Fruit fly (Drosophila melanogaster) whole organism, pupa: Measurements from ENCODE around the gene CG15882.

Source experiments
- CG12605 ChIP-seq: fragments of 200-800 bp; sonication (Bioruptor generic); IDR thresholded peaks from 2 replicates; pipeline ENCODE4 v1.3.6; 2022; ENCODE audit warnings: missing biosample characterization, missing genetic modification characterization
- CG13204 ChIP-seq: fragments of 200-800 bp; sonication (Bioruptor generic); optimal IDR thresholded peaks from 2 replicates; lab custom pipeline; 2018; ENCODE audit warnings: missing biosample characterization, mild to moderate bottlenecking, missing genetic modification characterization, moderate library complexity
- CG32121 ChIP-seq: fragments of 200-800 bp; sonication (Bioruptor generic); IDR thresholded peaks from 2 replicates; pipeline ENCODE4 v1.3.6; 2022; ENCODE audit warnings: missing biosample characterization, missing genetic modification characterization
- CG34367 ChIP-seq: fragments of 200-800 bp; sonication (Bioruptor generic); optimal IDR thresholded peaks from 2 replicates; lab custom pipeline; 2018; ENCODE audit warnings: missing biosample characterization, mild to moderate bottlenecking, missing genetic modification characterization
- CG4496 ChIP-seq: fragments of 200-800 bp; sonication (Bioruptor generic); IDR thresholded peaks from 3 replicates; pipeline ENCODE4 v1.3.6; 2022; ENCODE audit warnings: missing biosample characterization, missing genetic modification characterization
- CG8301 ChIP-seq: fragments of 200-800 bp; sonication (Bioruptor generic); optimal IDR thresholded peaks from 2 replicates; lab custom pipeline; 2018; ENCODE audit warnings: missing biosample characterization, mild to moderate bottlenecking, missing genetic modification characterization
- D1 ChIP-seq: fragments of 200-800 bp; sonication (Bioruptor generic); optimal IDR thresholded peaks from 2 replicates; lab custom pipeline; 2018; ENCODE audit warnings: missing biosample characterization, mild to moderate bottlenecking, missing genetic modification characterization, moderate library complexity
- EcR ChIP-seq: fragments of 200-800 bp; sonication (Bioruptor generic); optimal IDR thresholded peaks from 3 replicates; lab custom pipeline; 2019; ENCODE audit warnings: missing biosample characterization, missing genetic modification characterization, mild to moderate bottlenecking, moderate library complexity, missing genetic modification reagents
- Ets98B ChIP-seq: fragments of 200-800 bp; sonication (Bioruptor generic); IDR thresholded peaks from 2 replicates; pipeline ENCODE4 v1.3.6; 2022; ENCODE audit warnings: missing biosample characterization, missing genetic modification characterization
- Pif1A ChIP-seq: fragments of 200-800 bp; sonication (Bioruptor generic); optimal IDR thresholded peaks from 3 replicates; lab custom pipeline; 2016; ENCODE audit warnings: missing biosample characterization, missing genetic modification characterization
- Pif1B ChIP-seq: fragments of 200-800 bp; sonication (Bioruptor generic); optimal IDR thresholded peaks from 3 replicates; lab custom pipeline; 2016; ENCODE audit warnings: missing biosample characterization, missing genetic modification characterization
- fd96Ca ChIP-seq: fragments of 200-800 bp; sonication (Bioruptor generic); IDR thresholded peaks from 3 replicates; pipeline ENCODE4 v1.3.6; 2022; ENCODE audit warnings: missing biosample characterization, missing genetic modification characterization
- rn ChIP-seq: fragments of 200-800 bp; sonication (Bioruptor generic); IDR thresholded peaks from 2 replicates; pipeline ENCODE4 v1.3.6; 2022; ENCODE audit warnings: missing biosample characterization, missing genetic modification characterization

dm6 chrX:19170791-19171190, 46.6 kb upstream of the CG15882 start, which contains the start of gene Inx5:
- TF ChIP-seq fd96Ca (GFP tag; lab: Robert Waterston, UW) (no peak), CG12605 (GFP tag; lab: Robert Waterston, UW) (no peak), CG34367 (tag; lab: Kevin White, UChicago) (no peak), CG4496 (no peak), CG8301 (tag; lab: Kevin White, UChicago) (no peak), CG32121 (GFP tag; lab: Robert Waterston, UW) (no peak), Pif1A (no peak), Pif1B (GFP tag; lab: Kevin White, UChicago) (no peak), D1 (tag; lab: Kevin White, UChicago) (no peak), EcR (GFP tag; lab: Kevin White, UChicago) (no peak), Ets98B (GFP tag; lab: Robert Waterston, UW) (no peak), CG13204 (no peak), rn (no peak)
